Worm (Caenorhabditis elegans) whole organism, L3 larva: ENCODE measurements around the gene ncl-1.

ENCODE experiments used
- ZK546.5 ChIP-seq: sonication (generic microtip); optimal IDR thresholded peaks from 2 replicates; lab custom pipeline; 2017; ENCODE audit warnings: missing biosample characterization, missing genetic modification characterization
- ceh-16 ChIP-seq: sonication (generic microtip); optimal IDR thresholded peaks from 2 replicates; lab custom pipeline; 2017; ENCODE audit warnings: missing biosample characterization, missing genetic modification characterization
- eor-1 ChIP-seq, 2 experiments: fragments of 150-350 bp; optimal IDR thresholded peaks; 2 replicates each; lab custom pipeline; 2014 to 2018; ENCODE audit warnings: missing biosample characterization in 2 of 2, missing genetic modification characterization in 2 of 2
- nfya-1 ChIP-seq: sonication (generic microtip); optimal IDR thresholded peaks from 2 replicates; lab custom pipeline; 2017; ENCODE audit warnings: missing genetic modification characterization, mild to moderate bottlenecking, missing compliant biosample characterization, antibody characterized with exemption, moderate library complexity; ENCODE audit not compliant: insufficient read depth
- nhr-76 ChIP-seq: fragments of 150-350 bp; sonication (generic microtip); optimal IDR thresholded peaks from 5 replicates; lab custom pipeline; 2014; ENCODE audit warnings: missing biosample characterization, missing genetic modification characterization
- pha-4 ChIP-seq: fragments of 150-350 bp; optimal IDR thresholded peaks from 2 replicates; lab custom pipeline; 2014; ENCODE audit warnings: missing biosample characterization, missing genetic modification reagents, missing genetic modification characterization
- sea-2 ChIP-seq: fragments of 150-350 bp; sonication (generic microtip); optimal IDR thresholded peaks from 4 replicates; lab custom pipeline; 2014; ENCODE audit warnings: missing biosample characterization, missing genetic modification reagents, missing genetic modification characterization

DNA sequence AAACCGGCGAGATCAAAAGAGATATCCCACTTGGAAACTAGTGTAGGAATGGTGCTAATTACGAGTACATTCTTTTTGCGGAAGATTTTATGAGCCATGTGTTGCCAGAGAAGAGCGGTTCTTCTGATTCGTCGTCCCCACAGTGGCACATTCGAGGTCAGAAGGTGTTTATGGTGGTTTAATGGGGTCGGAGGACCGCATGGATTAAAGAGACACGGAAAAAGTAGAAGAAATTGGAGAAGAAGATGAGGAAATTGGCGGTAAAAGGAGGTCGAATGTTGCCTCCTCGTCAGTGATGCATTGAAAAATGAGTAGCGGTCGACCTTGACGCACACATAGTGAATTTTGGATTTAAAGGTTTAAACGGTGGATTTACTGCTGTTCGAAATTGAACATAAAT lies 14.0 kb downstream of the ncl-1 start:
- TF ChIP-seq pha-4 (no peak), ZK546.5 (tag; lab: Kevin White, UChicago) (no peak), sea-2 (GFP tag; lab: Kevin White, UChicago) (no peak), nhr-76 (tag; lab: Kevin White, UChicago) (no peak), nfya-1 (tag; lab: Kevin White, UChicago) (no peak), ceh-16 (tag; lab: Kevin White, UChicago) (no peak), eor-1 (tag; optimal IDR thresholded peaks at IDR 0.05; lab: Kevin White, UChicago) (no peak)
